Fruit fly (Drosophila melanogaster): ENCODE results near the gene CG14104.

The CG14104 gene

DNA sequence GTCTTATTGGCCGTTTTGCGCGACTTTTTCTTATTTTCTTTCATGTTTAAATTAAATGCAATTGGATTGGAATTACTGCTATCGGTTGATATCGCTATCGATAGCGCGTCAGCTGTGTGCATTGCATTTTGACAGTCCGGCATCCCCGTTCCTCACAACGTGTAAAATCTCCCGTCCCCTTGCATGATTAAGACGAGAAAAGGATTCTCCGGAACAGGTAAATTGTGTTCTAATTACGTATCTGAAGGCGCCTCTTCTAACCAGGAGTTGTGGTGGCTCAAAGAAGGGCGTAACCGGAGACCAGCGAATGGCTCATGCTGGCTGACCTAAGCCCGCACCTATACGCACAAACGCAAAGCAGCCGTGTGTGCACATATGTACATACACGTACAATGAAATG is at the start of gene CG14104, which contains the start of gene Kap-alpha1:
Gene CG14104, minus strand, starts transcription at position 97 of the 400 bp plus-strand sequence.
Gene Kap-alpha1, plus strand, starts transcription at position 130 of the 400 bp plus-strand sequence.
- TF ChIP-seq EcR (GFP tag; optimal IDR thresholded peaks at IDR 0.05) (no peak), pan (optimal IDR thresholded peaks at IDR 0.05) (no peak), psq (optimal IDR thresholded peaks at IDR 0.05) (no peak), Dll (optimal IDR thresholded peaks at IDR 0.05) (no peak), CG8478 (optimal IDR thresholded peaks at IDR 0.05) (no peak), usp (GFP tag; optimal IDR thresholded peaks at IDR 0.05) (no peak)

DNA sequence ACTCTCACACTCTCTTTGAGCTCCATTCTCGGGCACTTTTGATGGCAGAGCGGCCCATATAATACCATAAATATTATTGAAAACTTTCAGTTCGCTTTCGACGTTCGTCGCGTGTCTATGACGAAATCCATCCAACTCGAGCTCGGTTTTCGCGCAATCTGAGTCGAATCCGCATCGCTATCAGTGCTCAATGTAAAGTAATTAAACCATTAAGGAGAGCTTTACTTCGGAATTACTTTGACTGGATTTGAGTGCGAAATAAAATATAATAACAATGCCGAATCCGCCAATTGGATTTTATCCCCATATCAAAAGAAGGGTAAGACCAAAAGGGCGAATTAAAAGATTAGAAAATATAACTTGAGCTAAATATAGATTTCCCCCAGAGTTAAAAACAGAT is 41.1 kb upstream of the CG14104 start:
- TF ChIP-seq pan (optimal IDR thresholded peaks at IDR 0.05) (no peak), psq (optimal IDR thresholded peaks at IDR 0.05) (no peak), Dll (optimal IDR thresholded peaks at IDR 0.05) (no peak), usp (GFP tag; optimal IDR thresholded peaks at IDR 0.05) (no peak), EcR (GFP tag; optimal IDR thresholded peaks at IDR 0.05) (no peak), CG8478 (optimal IDR thresholded peaks at IDR 0.05) (no peak)

dm6 chr3L:19846960-19847359 is 40.0 kb upstream of the CG14104 start:
- TF ChIP-seq Dll (optimal IDR thresholded peaks at IDR 0.05) (no peak), EcR (GFP tag; optimal IDR thresholded peaks at IDR 0.05) (no peak), pan (optimal IDR thresholded peaks at IDR 0.05) (no peak), psq (optimal IDR thresholded peaks at IDR 0.05) (no peak), CG8478 (optimal IDR thresholded peaks at IDR 0.05) (no peak), usp (GFP tag; optimal IDR thresholded peaks at IDR 0.05) (no peak)

DNA sequence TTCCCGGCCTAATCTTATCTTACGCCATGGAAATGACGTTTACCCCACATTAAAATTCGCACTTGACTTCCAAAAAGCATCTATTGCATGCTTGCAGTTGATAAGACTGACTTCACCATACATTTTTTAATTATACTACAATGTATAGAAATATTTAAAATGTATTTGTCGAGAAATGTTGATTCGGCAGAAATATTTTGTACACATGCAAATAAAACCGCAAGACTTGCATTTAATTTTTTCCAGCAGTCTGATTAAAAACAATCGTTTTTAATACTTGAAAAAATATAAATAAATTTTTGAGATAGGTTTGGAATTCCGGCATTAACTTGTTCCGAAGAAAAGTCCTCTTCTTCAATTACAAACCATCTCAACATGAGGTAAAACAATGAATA is 38.9 kb upstream of the CG14104 start:
- no peak for TF ChIP-seq CG8478 (optimal IDR thresholded peaks at IDR 0.05)
- TF ChIP-seq usp (GFP tag; optimal IDR thresholded peaks at IDR 0.05) = no peak
- no peak for TF ChIP-seq Dll (optimal IDR thresholded peaks at IDR 0.05)

DNA sequence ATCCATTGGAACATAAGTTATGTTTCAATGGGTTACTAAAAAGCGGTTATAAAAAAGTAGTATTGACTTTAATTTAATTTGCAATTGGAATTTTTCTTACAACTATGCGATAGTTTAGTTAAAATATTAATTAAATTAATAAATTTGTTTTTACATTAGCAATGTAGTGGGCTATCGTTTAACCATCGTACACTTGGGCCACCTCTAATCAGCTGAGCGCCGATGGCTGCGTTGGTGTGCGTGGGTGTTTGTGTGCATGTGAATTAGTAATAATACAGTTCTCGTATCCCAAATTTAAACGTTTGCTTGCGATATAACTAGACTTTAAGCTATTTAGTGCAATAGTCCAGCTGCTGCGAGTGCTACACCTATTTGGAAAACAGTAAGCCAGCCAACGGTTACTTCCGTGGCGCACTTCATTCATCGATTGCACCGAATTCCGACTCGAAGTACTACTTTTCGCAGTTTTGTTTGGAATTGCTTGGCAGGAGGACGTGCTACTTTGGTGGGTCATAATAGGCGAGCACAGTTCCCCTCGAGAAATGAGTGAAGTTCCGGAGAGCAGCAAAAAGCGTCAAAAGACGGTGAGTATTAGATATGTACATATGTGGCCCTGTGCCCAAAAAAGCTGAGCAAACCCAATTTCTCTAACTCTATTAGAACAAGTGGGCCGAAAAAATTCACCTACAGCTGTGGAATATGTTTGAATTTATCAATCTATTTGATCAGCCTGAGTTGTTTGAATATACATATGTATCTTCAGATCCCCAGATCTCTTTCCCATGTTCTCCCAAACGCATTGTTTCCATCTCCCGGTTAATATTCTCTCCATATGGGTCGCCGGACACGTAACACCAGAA is 38.3 kb upstream of the CG14104 start, which contains the start of gene Papss:
Gene Papss, plus strand, starts transcription at position 247 of the 860 bp plus-strand sequence.
- TF ChIP-seq CG8478 (optimal IDR thresholded peaks at IDR 0.05) (no peak), EcR (GFP tag; optimal IDR thresholded peaks at IDR 0.05) (no peak), Dll (optimal IDR thresholded peaks at IDR 0.05) (no peak), pan (optimal IDR thresholded peaks at IDR 0.05) (no peak), usp (GFP tag; optimal IDR thresholded peaks at IDR 0.05) (no peak), psq (optimal IDR thresholded peaks at IDR 0.05) (no peak)

- TF ChIP-seq Dll (optimal IDR thresholded peaks at IDR 0.05) = no peak
- TF ChIP-seq usp (GFP tag; optimal IDR thresholded peaks at IDR 0.05) = no peak
- no peak for TF ChIP-seq psq (optimal IDR thresholded peaks at IDR 0.05)
These were observed 37.5 kb upstream of the CG14104 start for dm6 chr3L:19844507-19844906.

DNA sequence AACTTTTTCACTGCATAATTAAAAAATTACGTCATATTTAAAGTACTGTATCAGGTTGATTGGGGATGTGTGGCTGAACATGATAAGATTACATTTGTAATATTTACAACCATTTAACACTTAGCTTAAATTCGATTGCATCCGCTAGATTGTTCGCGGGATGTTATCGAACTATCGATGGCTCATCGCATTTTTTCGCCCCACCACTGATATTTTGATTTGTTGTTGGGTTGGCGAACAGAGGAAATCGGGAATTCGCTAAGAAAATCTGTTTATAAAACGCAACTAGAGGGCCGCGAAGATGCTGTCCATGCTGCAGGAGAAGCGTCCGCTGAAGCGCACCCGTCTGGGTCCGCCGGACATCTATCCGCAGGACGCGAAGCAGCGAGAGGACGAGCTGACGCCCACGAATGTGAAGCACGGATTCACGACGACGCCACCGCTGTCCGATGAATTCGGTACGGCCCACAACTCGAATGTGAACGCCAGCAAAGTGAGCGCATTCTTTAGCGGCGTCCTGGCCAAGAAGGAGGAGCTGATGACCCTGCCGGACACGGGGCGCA is 29.5 kb upstream of the CG14104 start, which contains the start of gene kto:
Gene kto, plus strand, starts transcription at position 240 of the 563 bp plus-strand sequence.
- TF ChIP-seq pan (optimal IDR thresholded peaks at IDR 0.05) = no peak
- TF ChIP-seq CG8478 (optimal IDR thresholded peaks at IDR 0.05) = no peak
- no peak for TF ChIP-seq usp (GFP tag; optimal IDR thresholded peaks at IDR 0.05)
- no peak for TF ChIP-seq EcR (GFP tag; optimal IDR thresholded peaks at IDR 0.05)
- TF ChIP-seq Dll (optimal IDR thresholded peaks at IDR 0.05) = no peak
- no peak for TF ChIP-seq psq (optimal IDR thresholded peaks at IDR 0.05)

dm6 chr3L:19834143-19834794 is 27.3 kb upstream of the CG14104 start, which contains the start of the genes trc and CG32221:
Gene trc, minus strand, starts transcription at chr3L:19834304.
Gene CG32221, plus strand, starts transcription at chr3L:19834670.
- TF ChIP-seq psq (optimal IDR thresholded peaks at IDR 0.05) (no peak), pan (optimal IDR thresholded peaks at IDR 0.05) (no peak), usp (GFP tag; optimal IDR thresholded peaks at IDR 0.05) (no peak), Dll (optimal IDR thresholded peaks at IDR 0.05) (no peak), CG8478 (optimal IDR thresholded peaks at IDR 0.05) (no peak), EcR (GFP tag; optimal IDR thresholded peaks at IDR 0.05) (no peak)

DNA sequence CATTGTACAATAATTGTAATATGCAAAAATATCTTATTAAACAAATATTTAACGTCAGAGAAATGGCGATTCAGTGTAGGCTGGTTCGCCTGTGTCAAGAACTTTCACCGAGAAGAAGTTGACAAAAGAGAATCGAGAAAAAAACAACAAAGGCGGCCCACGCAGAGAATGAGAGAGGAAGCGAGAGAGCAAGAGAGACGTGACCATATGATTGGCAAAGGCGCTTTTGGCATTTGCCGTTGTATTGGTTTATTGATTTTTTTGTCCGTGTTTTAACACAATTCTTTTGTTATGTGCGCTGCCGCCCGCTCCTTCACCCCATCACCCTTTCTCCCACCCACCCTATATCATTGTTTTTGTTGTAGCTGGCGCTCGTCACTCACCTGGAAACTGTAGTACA is 26.2 kb upstream of the CG14104 start:
- TF ChIP-seq usp (GFP tag; optimal IDR thresholded peaks at IDR 0.05) = no peak
- no peak for TF ChIP-seq pan (optimal IDR thresholded peaks at IDR 0.05)
- TF ChIP-seq Dll (optimal IDR thresholded peaks at IDR 0.05) = no peak
- TF ChIP-seq psq (optimal IDR thresholded peaks at IDR 0.05) = no peak
- TF ChIP-seq CG8478 (optimal IDR thresholded peaks at IDR 0.05) = no peak

DNA sequence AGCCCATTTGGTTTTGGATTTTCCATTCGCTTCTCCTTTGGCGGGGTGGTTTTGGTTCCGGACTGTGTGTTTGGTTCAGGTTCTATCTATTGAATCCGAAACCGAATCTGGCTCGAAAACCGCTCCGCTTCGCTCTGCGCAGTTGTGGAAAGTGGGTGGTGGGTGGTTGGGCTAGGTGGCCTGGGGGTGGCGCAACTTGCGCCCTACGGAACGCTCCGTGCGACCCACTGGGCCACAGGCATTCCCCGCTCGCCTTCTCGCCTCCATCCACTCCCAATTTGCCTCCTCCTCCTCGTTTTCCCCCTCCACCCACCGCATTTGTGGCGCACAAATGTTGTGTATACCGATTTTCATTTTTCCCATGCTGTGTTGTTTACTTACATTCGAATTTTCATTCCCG is 11.7 kb upstream of the CG14104 start:
- TF ChIP-seq EcR (GFP tag; optimal IDR thresholded peaks at IDR 0.05) (no peak), Dll (optimal IDR thresholded peaks at IDR 0.05) (no peak), usp (GFP tag; optimal IDR thresholded peaks at IDR 0.05) (no peak), psq (optimal IDR thresholded peaks at IDR 0.05) (no peak), CG8478 (optimal IDR thresholded peaks at IDR 0.05) (no peak), pan (optimal IDR thresholded peaks at IDR 0.05) (no peak)

DNA sequence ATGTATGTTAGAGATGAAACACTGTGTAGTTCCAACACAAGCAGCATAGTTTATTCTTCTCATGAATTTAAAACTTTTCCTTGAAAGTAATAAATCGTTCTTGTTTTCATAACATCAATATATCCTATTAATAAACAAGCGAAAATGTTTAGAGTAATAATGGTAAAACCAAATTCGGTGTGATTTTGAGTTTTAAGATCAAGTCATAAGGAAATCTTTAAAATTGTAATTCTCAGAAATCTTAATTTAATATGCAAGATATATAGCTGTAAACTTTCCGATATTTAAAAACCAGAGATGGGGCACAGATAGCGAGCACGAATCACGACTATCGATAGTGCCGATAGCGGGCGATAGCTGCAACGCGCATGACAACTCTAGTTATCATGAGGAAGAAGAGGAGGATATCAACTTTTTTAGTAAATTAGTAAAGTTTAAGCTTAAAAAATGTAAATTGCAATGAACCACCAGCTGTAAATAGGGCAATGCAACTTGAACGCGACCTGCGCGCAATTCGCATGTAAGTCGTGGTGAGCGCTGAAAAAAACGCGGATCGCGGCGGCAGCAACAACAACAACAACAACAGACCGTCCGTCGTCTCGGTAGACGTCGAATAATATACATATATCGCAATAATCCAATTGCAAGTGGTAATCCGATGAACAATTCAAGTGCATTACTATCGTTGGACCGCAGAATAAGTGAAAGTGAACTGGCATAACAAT is 11.0 kb upstream of the CG14104 start, which contains the start of the genes Fibp and Deaf1:
Gene Fibp, minus strand, starts transcription at position 161 of the 725 bp plus-strand sequence.
Gene Deaf1, plus strand, starts transcription at position 368 of the 725 bp plus-strand sequence.
- no peak for TF ChIP-seq pan (optimal IDR thresholded peaks at IDR 0.05)
- no peak for TF ChIP-seq psq (optimal IDR thresholded peaks at IDR 0.05)
- no peak for TF ChIP-seq usp (GFP tag; optimal IDR thresholded peaks at IDR 0.05)
- TF ChIP-seq CG8478 (optimal IDR thresholded peaks at IDR 0.05) = no peak
- TF ChIP-seq Dll (optimal IDR thresholded peaks at IDR 0.05) = no peak
- no peak for TF ChIP-seq EcR (GFP tag; optimal IDR thresholded peaks at IDR 0.05)
